Worm (Caenorhabditis elegans) whole organism, L2 larva: ENCODE data around the gene zig-2.
"Not testable (repeated sequence)": the region's sequence is repeated elsewhere in the genome, so short reads cannot be mapped to it uniquely, and the experiment has no call there.

ENCODE experiments used
- C34F6.9 ChIP-seq: fragments of 150-350 bp; optimal IDR thresholded peaks from 2 replicates; lab custom pipeline; 2014; ENCODE audit warnings: missing biosample characterization, missing genetic modification characterization
- F13H6.1 ChIP-seq: sonication (generic microtip); optimal IDR thresholded peaks from 2 replicates; lab custom pipeline; 2016; ENCODE audit warnings: missing genetic modification characterization, missing compliant biosample characterization
- ZK546.5 ChIP-seq: sonication (generic microtip); optimal IDR thresholded peaks from 2 replicates; lab custom pipeline; 2017; ENCODE audit warnings: missing biosample characterization, missing genetic modification characterization
- alr-1 ChIP-seq: fragments of 150-350 bp; optimal IDR thresholded peaks from 2 replicates; lab custom pipeline; 2014; ENCODE audit warnings: missing biosample characterization, missing genetic modification characterization
- aly-2 ChIP-seq: fragments of 150-350 bp; optimal IDR thresholded peaks from 2 replicates; lab custom pipeline; 2014; ENCODE audit warnings: missing biosample characterization, missing genetic modification characterization
- blmp-1 ChIP-seq: sonication (generic microtip); optimal IDR thresholded peaks from 2 replicates; lab custom pipeline; 2017; ENCODE audit warnings: missing genetic modification characterization, mild to moderate bottlenecking, missing compliant biosample characterization, antibody characterized with exemption, moderate library complexity; ENCODE audit not compliant: insufficient read depth
- ceh-16 ChIP-seq: fragments of 150-350 bp; optimal IDR thresholded peaks from 2 replicates; lab custom pipeline; 2014; ENCODE audit warnings: missing biosample characterization, missing genetic modification characterization
- ceh-82 ChIP-seq: fragments of 150-350 bp; optimal IDR thresholded peaks from 2 replicates; lab custom pipeline; 2014; ENCODE audit warnings: missing biosample characterization, missing genetic modification characterization
- crh-2 ChIP-seq: sonication (generic microtip); optimal IDR thresholded peaks from 2 replicates; lab custom pipeline; 2017; ENCODE audit warnings: missing biosample characterization, missing genetic modification characterization
- dmd-4 ChIP-seq: sonication (generic microtip); optimal IDR thresholded peaks from 2 replicates; lab custom pipeline; 2017; ENCODE audit warnings: missing biosample characterization, missing genetic modification characterization
- elt-1 ChIP-seq: fragments of 150-350 bp; optimal IDR thresholded peaks from 2 replicates; lab custom pipeline; 2014; ENCODE audit warnings: missing biosample characterization, missing genetic modification characterization
- elt-3 ChIP-seq: sonication (generic microtip); optimal IDR thresholded peaks from 2 replicates; lab custom pipeline; 2017; ENCODE audit warnings: missing biosample characterization, missing genetic modification characterization
- fos-1 ChIP-seq: fragments of 150-350 bp; optimal IDR thresholded peaks from 2 replicates; lab custom pipeline; 2014; ENCODE audit warnings: missing biosample characterization, missing genetic modification characterization
- lin-13 ChIP-seq: fragments of 150-350 bp; optimal IDR thresholded peaks from 2 replicates; lab custom pipeline; 2014; ENCODE audit warnings: missing biosample characterization, missing genetic modification reagents, missing genetic modification characterization
- mbf-1 ChIP-seq: sonication (generic microtip); optimal IDR thresholded peaks from 2 replicates; lab custom pipeline; 2017; ENCODE audit warnings: missing biosample characterization, missing genetic modification characterization
- mdl-1 ChIP-seq, 2 experiments: fragments of 150-350 bp in 1 of 2; sonication (generic microtip) in 1 of 2; optimal IDR thresholded peaks; 2 replicates each; lab custom pipeline; 2017; ENCODE audit warnings: missing biosample characterization in 2 of 2, missing genetic modification characterization in 2 of 2
- nhr-10 ChIP-seq: sonication (generic microtip); optimal IDR thresholded peaks from 2 replicates; lab custom pipeline; 2017; ENCODE audit warnings: missing biosample characterization, missing genetic modification characterization
- nhr-11 ChIP-seq: fragments of 150-350 bp; optimal IDR thresholded peaks from 2 replicates; lab custom pipeline; 2014; ENCODE audit warnings: missing biosample characterization, missing genetic modification characterization
- nhr-21 ChIP-seq: fragments of 150-350 bp; optimal IDR thresholded peaks from 2 replicates; lab custom pipeline; 2014; ENCODE audit warnings: missing biosample characterization, missing genetic modification characterization
- nhr-23 ChIP-seq: fragments of 150-350 bp; optimal IDR thresholded peaks from 2 replicates; lab custom pipeline; 2014; ENCODE audit warnings: missing biosample characterization, missing genetic modification reagents, missing genetic modification characterization
- nhr-237 ChIP-seq: fragments of 150-350 bp; optimal IDR thresholded peaks from 2 replicates; lab custom pipeline; 2014; ENCODE audit warnings: missing biosample characterization, missing genetic modification characterization
- nhr-25 ChIP-seq: fragments of 150-350 bp; sonication (generic microtip); optimal IDR thresholded peaks from 3 replicates; lab custom pipeline; 2014; ENCODE audit warnings: missing biosample characterization, missing genetic modification characterization
- nhr-6 ChIP-seq: fragments of 150-350 bp; optimal IDR thresholded peaks from 2 replicates; lab custom pipeline; 2014; ENCODE audit warnings: missing biosample characterization, missing genetic modification characterization
- peb-1 ChIP-seq: fragments of 150-350 bp; optimal IDR thresholded peaks from 2 replicates; lab custom pipeline; 2014; ENCODE audit warnings: missing biosample characterization, missing genetic modification characterization
- skn-1 ChIP-seq: sonication (generic microtip); optimal IDR thresholded peaks from 2 replicates; lab custom pipeline; 2017; ENCODE audit warnings: missing biosample characterization, missing genetic modification characterization
- sma-3 ChIP-seq: sonication (generic microtip); optimal IDR thresholded peaks from 2 replicates; lab custom pipeline; 2016; ENCODE audit warnings: missing genetic modification reagents, missing genetic modification characterization, missing compliant biosample characterization
- sma-9 ChIP-seq, 2 experiments: fragments of 150-350 bp in 1 of 2; sonication (generic microtip) in 1 of 2; optimal IDR thresholded peaks; 2 replicates each; lab custom pipeline; 2014 to 2016; ENCODE audit warnings: missing genetic modification characterization in 2 of 2, mild to moderate bottlenecking in 1 of 2, missing biosample characterization in 1 of 2, missing compliant biosample characterization in 1 of 2, missing genetic modification reagents in 1 of 2, moderate library complexity in 1 of 2
- unc-39 ChIP-seq: fragments of 150-350 bp; optimal IDR thresholded peaks from 2 replicates; lab custom pipeline; 2014; ENCODE audit warnings: missing biosample characterization, missing genetic modification characterization
- unc-62 ChIP-seq: fragments of 150-350 bp; optimal IDR thresholded peaks from 2 replicates; lab custom pipeline; 2014; ENCODE audit warnings: missing biosample characterization, missing genetic modification reagents, missing genetic modification characterization
- zag-1 ChIP-seq: fragments of 150-350 bp; optimal IDR thresholded peaks from 2 replicates; lab custom pipeline; 2014; ENCODE audit warnings: missing biosample characterization, missing genetic modification characterization
- ztf-1 ChIP-seq: fragments of 200-800 bp; sonication (Bioruptor generic); conservative IDR thresholded peaks from 2 replicates; pipeline ENCODE4 v1.3.6; 2022; ENCODE audit warnings: missing genetic modification characterization, missing compliant biosample characterization

Gene zig-2

DNA sequence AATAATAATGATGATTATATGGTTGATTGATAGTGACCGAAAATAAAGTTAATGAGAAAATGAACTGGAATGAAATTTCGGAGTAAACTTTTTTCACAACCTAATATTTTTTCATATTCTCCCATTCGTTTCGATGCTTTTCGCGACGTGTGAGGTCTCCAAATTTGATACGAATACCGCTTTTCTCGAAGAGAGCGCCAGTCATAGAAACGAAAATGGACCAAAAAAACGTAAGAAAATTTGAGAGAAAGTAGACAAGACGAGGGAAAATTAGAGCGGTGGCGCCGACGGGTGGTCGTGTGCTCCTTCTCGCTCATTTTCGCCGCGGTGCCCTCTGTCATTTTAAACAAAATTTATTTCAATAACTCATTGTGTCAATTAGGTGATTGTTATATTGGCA, 26.8 kb downstream of the zig-2 start:
- no peak for TF ChIP-seq nhr-10 (tag; lab: Kevin White, UChicago)
- no peak for TF ChIP-seq nhr-237 (tag; lab: Kevin White, UChicago)
- TF ChIP-seq mbf-1 (tag; lab: Kevin White, UChicago) = no peak
- no peak for TF ChIP-seq nhr-23 (tag; lab: Kevin White, UChicago)
- TF ChIP-seq lin-13 (GFP tag; lab: Kevin White, UChicago) = no peak
- no peak for TF ChIP-seq C34F6.9 (tag; lab: Kevin White, UChicago)
- no peak for TF ChIP-seq ceh-82 (tag; lab: Kevin White, UChicago)
- no peak for TF ChIP-seq peb-1 (tag; lab: Kevin White, UChicago)
- no peak for TF ChIP-seq zag-1 (tag; lab: Kevin White, UChicago)
- no peak for TF ChIP-seq skn-1 (tag; lab: Kevin White, UChicago)
- TF ChIP-seq aly-2 (tag; lab: Kevin White, UChicago) = no peak
- no peak for TF ChIP-seq ztf-1 (GFP tag; lab: Robert Waterston, UW)
- no peak for TF ChIP-seq crh-2
- TF ChIP-seq unc-39 (tag; lab: Kevin White, UChicago) = no peak
- no peak for TF ChIP-seq ZK546.5
- TF ChIP-seq nhr-21 (tag; lab: Kevin White, UChicago) = no peak
- no peak for TF ChIP-seq F13H6.1
- no peak for TF ChIP-seq fos-1 (tag; lab: Kevin White, UChicago)
- no peak for TF ChIP-seq nhr-6 (tag; lab: Kevin White, UChicago)
- TF ChIP-seq sma-3 (GFP tag; lab: Kevin White, UChicago) = no peak

DNA sequence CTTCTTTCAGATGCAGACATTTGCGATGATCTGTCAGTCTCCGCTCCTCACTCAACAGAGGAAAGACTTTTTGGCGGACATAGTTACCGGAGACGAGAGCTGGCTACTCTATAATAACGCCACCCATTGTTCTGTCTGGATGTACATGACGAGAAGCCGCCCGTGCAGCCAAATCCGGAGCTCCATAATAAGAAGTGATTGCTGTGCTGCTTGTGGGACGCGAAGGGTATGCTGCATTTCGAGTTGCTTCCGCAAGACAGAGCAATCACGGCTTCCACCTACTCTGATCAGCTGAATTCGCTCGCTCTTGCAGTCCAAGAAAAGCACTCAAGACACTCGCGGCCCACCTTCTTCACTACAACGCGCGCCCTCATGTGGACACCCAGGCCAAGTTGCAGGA, 27.5 kb downstream of the zig-2 start:
- TF ChIP-seq ceh-16 (tag; lab: Kevin White, UChicago) (no peak), mbf-1 (tag; lab: Kevin White, UChicago) (no peak), unc-62 (GFP tag; lab: Kevin White, UChicago) (no peak), nhr-11 (tag; lab: Kevin White, UChicago) (no peak), ceh-82 (tag; lab: Kevin White, UChicago) (no peak), blmp-1 (no peak), crh-2 (no peak), ZK546.5 (no peak), elt-1 (tag; lab: Kevin White, UChicago) (no peak)

DNA sequence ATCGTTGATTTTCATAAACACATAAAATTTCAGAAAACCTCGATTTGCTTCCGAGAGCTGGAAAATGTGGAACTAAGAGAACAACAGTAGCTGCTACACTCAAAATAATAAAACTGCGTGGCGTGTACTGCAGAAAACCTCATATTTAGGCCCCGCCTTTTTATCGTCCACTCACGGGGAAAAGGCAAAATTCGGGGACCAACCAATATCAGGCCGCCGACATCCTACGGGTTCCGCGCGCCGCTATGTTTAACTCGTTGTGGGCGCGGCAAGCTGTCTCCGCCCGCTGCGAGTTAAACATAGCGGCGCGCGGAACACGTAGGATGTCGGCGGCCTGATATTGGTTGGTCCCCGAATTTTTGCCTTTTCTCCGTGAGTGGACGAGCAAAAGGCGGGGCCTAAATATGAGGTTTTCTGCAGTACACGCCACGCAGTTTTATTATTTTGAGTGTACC, 33.2 kb downstream of the zig-2 start, which contains the start of gene F17A2.16:
Gene F17A2.16, plus strand, starts transcription at position 405 of the 455 bp plus-strand sequence.
- TF ChIP-seq nhr-11 (tag; lab: Kevin White, UChicago); mdl-1 (tag; optimal IDR thresholded peaks at IDR 0.05; lab: Kevin White, UChicago); elt-3 (tag; lab: Kevin White, UChicago): not testable (repeated sequence)

DNA sequence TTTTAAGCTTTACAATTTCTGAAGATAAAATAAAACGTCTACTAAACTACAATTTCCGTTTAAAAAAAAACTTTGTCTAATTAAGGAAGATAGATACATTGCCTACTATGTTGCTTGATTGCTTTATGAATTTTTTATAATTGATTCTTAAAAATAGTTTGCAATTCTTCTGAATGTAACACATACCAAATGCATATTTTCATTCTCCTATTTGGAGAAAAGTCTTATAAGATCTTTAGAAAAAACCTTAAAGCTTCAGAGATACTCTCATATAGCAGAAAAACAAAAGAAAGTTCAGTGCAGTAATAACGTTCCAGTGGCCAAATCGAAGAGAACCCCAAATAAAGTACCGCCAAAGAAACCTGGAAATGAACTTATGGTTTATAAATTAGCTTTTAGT, 34.7 kb downstream of the zig-2 start, which contains the start of gene phf-32:
Gene phf-32, plus strand, starts transcription at position 301 of the 400 bp plus-strand sequence.
- no peak for TF ChIP-seq ceh-16 (tag; lab: Kevin White, UChicago)
- no peak for TF ChIP-seq elt-3 (tag; lab: Kevin White, UChicago)
- TF ChIP-seq F13H6.1 = no peak
- no peak for TF ChIP-seq sma-9 (GFP tag; optimal IDR thresholded peaks at IDR 0.05; lab: Kevin White, UChicago)
- TF ChIP-seq sma-9 (tag; optimal IDR thresholded peaks at IDR 0.05; lab: Kevin White, UChicago) = no peak

DNA sequence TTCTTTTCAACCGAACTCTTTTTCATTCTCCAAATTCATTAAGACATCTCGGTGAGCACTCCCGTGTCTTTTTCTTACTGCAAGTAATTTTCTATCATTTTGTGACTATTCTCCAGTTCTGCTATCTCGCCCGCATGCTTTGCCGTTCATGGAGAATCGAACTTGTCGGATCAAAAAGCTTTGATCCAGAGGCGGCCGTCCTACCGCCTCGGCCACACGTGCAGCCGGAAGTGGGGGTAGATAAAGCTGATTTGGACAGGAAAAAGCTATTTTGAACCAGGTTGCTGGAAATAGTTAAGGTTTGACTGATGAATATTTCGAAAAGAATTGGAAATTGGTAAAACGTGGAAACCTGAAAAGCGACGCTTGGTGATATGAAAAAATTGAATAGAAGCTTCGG, 37.0 kb downstream of the zig-2 start:
- TF ChIP-seq crh-2 (no peak), blmp-1 (no peak), C34F6.9 (tag; lab: Kevin White, UChicago) (no peak), dmd-4 (tag; lab: Kevin White, UChicago) (no peak), fos-1 (tag; lab: Kevin White, UChicago) (no peak), unc-62 (GFP tag; lab: Kevin White, UChicago) (no peak), ZK546.5 (no peak), nhr-237 (tag; lab: Kevin White, UChicago) (no peak), nhr-11 (tag; lab: Kevin White, UChicago) (no peak)
- TF ChIP-seq, all 48 proteins: peak for 0

DNA sequence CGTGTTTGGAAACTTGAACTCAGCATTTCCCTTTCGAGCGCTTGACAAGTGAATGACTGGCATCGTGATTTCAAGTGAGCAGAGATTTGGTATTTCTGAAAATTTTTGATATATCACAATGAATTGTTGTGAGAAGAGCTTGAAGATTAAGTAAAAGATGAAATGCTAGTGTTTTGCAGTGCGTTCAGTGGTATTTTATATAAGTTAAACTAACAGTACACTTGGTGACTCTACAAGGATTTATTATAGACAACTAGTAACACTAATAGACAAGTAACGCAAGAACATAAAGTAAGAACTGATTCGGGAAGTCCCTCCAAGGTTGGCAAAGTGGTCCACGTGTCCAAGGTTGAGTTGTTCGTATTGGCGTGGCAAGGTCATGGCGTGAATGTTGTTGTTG, 38.5 kb downstream of the zig-2 start, which contains the start of gene dot-1.3:
Gene dot-1.3, minus strand, starts transcription at position 101 of the 400 bp plus-strand sequence.
- TF ChIP-seq alr-1; nhr-25 (tag; lab: Kevin White, UChicago); sma-3 (GFP tag; lab: Kevin White, UChicago): not testable (repeated sequence)
